Worm (Caenorhabditis elegans) whole organism, L4 larva: ENCODE data around the gene F14F9.8.

Experiments
- F26F4.8 ChIP-seq: fragments of 200-800 bp; sonication (Bioruptor generic); conservative IDR thresholded peaks from 2 replicates; pipeline ENCODE4 v1.3.6; 2022; ENCODE audit warnings: missing genetic modification characterization, missing compliant biosample characterization
- F44E2.7 ChIP-seq: fragments of 200-800 bp; sonication (Bioruptor generic); IDR thresholded peaks from 2 replicates; pipeline ENCODE4 v2.1.2; 2022; ENCODE audit warnings: missing genetic modification characterization, missing compliant biosample characterization
- F49E8.2 ChIP-seq: sonication (generic microtip); optimal IDR thresholded peaks from 2 replicates; lab custom pipeline; 2016; ENCODE audit warnings: missing compliant biosample characterization, mild to moderate bottlenecking, missing genetic modification characterization, borderline replicate concordance
- T20F7.1 ChIP-seq: fragments of 200-800 bp; sonication (Bioruptor generic); optimal IDR thresholded peaks from 2 replicates; lab custom pipeline; 2018; ENCODE audit warnings: mild to moderate bottlenecking, missing genetic modification characterization, missing compliant biosample characterization
- T26A8.4 ChIP-seq: fragments of 200-800 bp; sonication (Bioruptor generic); IDR thresholded peaks from 2 replicates; pipeline ENCODE4 v1.3.6; 2022; ENCODE audit warnings: missing genetic modification characterization, missing compliant biosample characterization
- Y75B8A.6 ChIP-seq: fragments of 200-800 bp; sonication (Bioruptor generic); IDR thresholded peaks from 2 replicates; pipeline ENCODE4 v1.3.6; 2022; ENCODE audit warnings: missing genetic modification reagents, missing genetic modification characterization, missing compliant biosample characterization
- aly-2 ChIP-seq: sonication (generic microtip); optimal IDR thresholded peaks from 2 replicates; lab custom pipeline; 2018; ENCODE audit warnings: missing biosample characterization, missing genetic modification characterization
- ama-1 ChIP-seq: fragments of 150-350 bp; optimal IDR thresholded peaks from 2 replicates; lab custom pipeline; 2014; ENCODE audit warnings: inconsistent platforms, mixed read lengths
- ceh-20 ChIP-seq: fragments of 200-800 bp; sonication (Bioruptor generic); IDR thresholded peaks from 2 replicates; pipeline ENCODE4 v1.3.6; 2022; ENCODE audit warnings: missing genetic modification reagents, missing genetic modification characterization, missing compliant biosample characterization
- ceh-28 ChIP-seq: fragments of 150-350 bp; optimal IDR thresholded peaks from 2 replicates; lab custom pipeline; 2014; ENCODE audit warnings: missing biosample characterization, missing genetic modification reagents, missing genetic modification characterization
- ceh-32 ChIP-seq: sonication (generic microtip); optimal IDR thresholded peaks from 2 replicates; lab custom pipeline; 2016; ENCODE audit warnings: mild to moderate bottlenecking, missing genetic modification characterization, missing compliant biosample characterization; ENCODE audit not compliant: poor library complexity
- ceh-62 ChIP-seq: sonication (generic microtip); optimal IDR thresholded peaks from 2 replicates; lab custom pipeline; 2017; ENCODE audit warnings: missing biosample characterization, missing genetic modification characterization
- ces-1 ChIP-seq: fragments of 150-350 bp; sonication (generic microtip); optimal IDR thresholded peaks from 4 replicates; lab custom pipeline; 2014; ENCODE audit warnings: missing biosample characterization, missing genetic modification reagents, missing genetic modification characterization
- daf-19 ChIP-seq: fragments of 200-800 bp; sonication (Bioruptor generic); conservative IDR thresholded peaks from 2 replicates; pipeline ENCODE4 v1.3.6; 2022; ENCODE audit warnings: missing genetic modification characterization, missing compliant biosample characterization
- dmd-8 ChIP-seq: fragments of 200-800 bp; sonication (Bioruptor generic); IDR thresholded peaks from 2 replicates; pipeline ENCODE4 v1.3.6; 2022; ENCODE audit warnings: missing genetic modification characterization, missing compliant biosample characterization
- dmd-9 ChIP-seq: fragments of 200-800 bp; sonication (Bioruptor generic); IDR thresholded peaks from 2 replicates; pipeline ENCODE4 v1.3.6; 2022; ENCODE audit warnings: missing genetic modification reagents, missing genetic modification characterization, missing compliant biosample characterization
- dpl-1 ChIP-seq: fragments of 150-350 bp; optimal IDR thresholded peaks from 2 replicates; lab custom pipeline; 2014; ENCODE audit warnings: missing biosample characterization, missing genetic modification reagents, missing genetic modification characterization
- dve-1 ChIP-seq: sonication (generic microtip); optimal IDR thresholded peaks from 2 replicates; lab custom pipeline; 2017; ENCODE audit warnings: antibody characterized with exemption, mild to moderate bottlenecking, missing genetic modification characterization, missing compliant biosample characterization; ENCODE audit not compliant: insufficient read depth
- fos-1 ChIP-seq: fragments of 150-350 bp; optimal IDR thresholded peaks from 2 replicates; lab custom pipeline; 2014; ENCODE audit warnings: missing biosample characterization, missing genetic modification characterization
- hif-1 ChIP-seq, 2 experiments: sonication (generic microtip); optimal IDR thresholded peaks; 2 replicates each; lab custom pipeline; 2016 to 2017; ENCODE audit warnings: missing compliant biosample characterization in 2 of 2, missing genetic modification characterization in 2 of 2, missing genetic modification reagents in 2 of 2, missing genotype in 2 of 2, mild to moderate bottlenecking in 1 of 2
- lim-7 ChIP-seq: fragments of 200-800 bp; sonication (Bioruptor generic); IDR thresholded peaks from 2 replicates; pipeline ENCODE4 v1.3.6; 2022; ENCODE audit warnings: missing genetic modification characterization, missing compliant biosample characterization
- lin-13 ChIP-seq: fragments of 150-350 bp; optimal IDR thresholded peaks from 2 replicates; lab custom pipeline; 2014; ENCODE audit warnings: missing biosample characterization, missing genetic modification reagents, missing genetic modification characterization
- lin-15B ChIP-seq: fragments of 150-350 bp; sonication (generic microtip); optimal IDR thresholded peaks from 3 replicates; lab custom pipeline; 2014; ENCODE audit warnings: missing biosample characterization, missing genetic modification characterization
- lir-3 ChIP-seq: sonication (generic microtip); optimal IDR thresholded peaks from 2 replicates; lab custom pipeline; 2016; ENCODE audit warnings: mild to moderate bottlenecking, missing genetic modification characterization, missing compliant biosample characterization
- mdl-1 ChIP-seq, 2 experiments: fragments of 150-350 bp in 1 of 2; sonication (generic microtip) in 1 of 2; optimal IDR thresholded peaks; 2 replicates each; lab custom pipeline; 2014 to 2017; ENCODE audit warnings: missing biosample characterization in 2 of 2, missing genetic modification characterization in 2 of 2
- mep-1 ChIP-seq: fragments of 150-350 bp; sonication (generic microtip); optimal IDR thresholded peaks from 3 replicates; lab custom pipeline; 2014; ENCODE audit warnings: missing biosample characterization, missing genetic modification characterization
- mxl-2 ChIP-seq: fragments of 200-800 bp; sonication (Bioruptor generic); conservative IDR thresholded peaks from 2 replicates; pipeline ENCODE4 v1.3.6; 2022; ENCODE audit warnings: missing genetic modification reagents, missing genetic modification characterization, missing compliant biosample characterization
- nhr-102 ChIP-seq: sonication (generic microtip); optimal IDR thresholded peaks from 2 replicates; lab custom pipeline; 2016; ENCODE audit warnings: mild to moderate bottlenecking, missing genetic modification characterization, moderate library complexity, missing compliant biosample characterization
- nhr-237 ChIP-seq: sonication (generic microtip); optimal IDR thresholded peaks from 2 replicates; lab custom pipeline; 2017; ENCODE audit warnings: missing biosample characterization, missing genetic modification characterization
- nhr-42 ChIP-seq: fragments of 200-800 bp; sonication (Bioruptor generic); IDR thresholded peaks from 2 replicates; pipeline ENCODE4 v1.3.6; 2022; ENCODE audit warnings: missing genetic modification characterization, missing compliant biosample characterization
- php-3 ChIP-seq: fragments of 200-800 bp; sonication (Bioruptor generic); IDR thresholded peaks from 2 replicates; pipeline ENCODE4 v1.3.6; 2022; ENCODE audit warnings: missing genetic modification reagents, missing genetic modification characterization, missing compliant biosample characterization
- pqm-1 ChIP-seq: sonication (generic microtip); optimal IDR thresholded peaks from 2 replicates; lab custom pipeline; 2017; ENCODE audit warnings: missing biosample characterization, missing genetic modification characterization
- skn-1 ChIP-seq: fragments of 150-350 bp; optimal IDR thresholded peaks from 2 replicates; lab custom pipeline; 2014; ENCODE audit warnings: missing biosample characterization, missing genetic modification characterization
- snpc-1.2 ChIP-seq: fragments of 200-800 bp; sonication (Bioruptor generic); IDR thresholded peaks from 2 replicates; pipeline ENCODE4 v1.3.6; 2022; ENCODE audit warnings: missing genetic modification reagents, missing genetic modification characterization, missing compliant biosample characterization
- spr-3 ChIP-seq: fragments of 200-800 bp; sonication (Bioruptor generic); optimal IDR thresholded peaks from 2 replicates; lab custom pipeline; 2018; ENCODE audit warnings: mild to moderate bottlenecking, missing genetic modification characterization, missing compliant biosample characterization
- unc-130 ChIP-seq: sonication (generic microtip); optimal IDR thresholded peaks from 2 replicates; lab custom pipeline; 2016; ENCODE audit warnings: missing genetic modification reagents, missing genetic modification characterization, missing compliant biosample characterization
- zfp-2 ChIP-seq: sonication (generic microtip); optimal IDR thresholded peaks from 2 replicates; lab custom pipeline; 2016; ENCODE audit warnings: mild to moderate bottlenecking, missing genetic modification characterization, missing compliant biosample characterization
- zip-2 ChIP-seq: fragments of 150-350 bp; optimal IDR thresholded peaks from 2 replicates; lab custom pipeline; 2014; ENCODE audit warnings: missing biosample characterization, missing genetic modification characterization

Gene F14F9.8

DNA sequence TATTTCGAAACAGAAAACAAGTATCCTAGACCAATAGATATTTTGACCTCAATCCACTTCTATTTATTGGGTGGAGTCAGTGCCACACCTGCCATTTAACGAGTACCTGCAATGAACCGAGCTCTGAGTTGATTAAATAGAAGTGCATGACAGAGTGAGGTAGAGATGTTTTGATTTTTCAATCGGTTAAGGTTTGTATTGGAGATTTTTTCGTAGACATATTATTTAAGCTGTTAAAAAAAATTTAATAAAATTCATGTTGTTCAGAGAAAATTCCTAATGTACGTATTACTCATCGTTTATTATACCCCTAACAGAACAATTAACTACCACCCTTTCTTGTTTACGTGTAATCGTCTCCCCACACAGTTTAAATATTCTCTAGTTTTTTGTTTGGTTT, 25.4 kb downstream of the F14F9.8 start, which contains the start of gene srx-38:
srx-38 (minus strand) TSS at position 101 of the 400 bp plus-strand sequence.
- TF ChIP-seq zip-2 (tag; lab: Kevin White, UChicago) (no peak), nhr-102 (tag; lab: Kevin White, UChicago) (no peak), snpc-1.2 (no peak), lir-3 (tag; lab: Kevin White, UChicago) (no peak), zfp-2 (tag; lab: Kevin White, UChicago) (no peak), php-3 (GFP tag; lab: Robert Waterston, UW) (no peak), ceh-32 (tag; lab: Kevin White, UChicago) (no peak), nhr-237 (tag; lab: Kevin White, UChicago) (no peak), dpl-1 (GFP tag; lab: Kevin White, UChicago) (no peak), lin-13 (no peak), hif-1 (tag; optimal IDR thresholded peaks at IDR 0.05; lab: Kevin White, UChicago) (no peak), F26F4.8 (GFP tag; lab: Robert Waterston, UW) (no peak), dmd-9 (no peak), unc-130 (GFP tag; lab: Kevin White, UChicago) (no peak), daf-19 (GFP tag; lab: Robert Waterston, UW) (no peak)
- TF ChIP-seq, all 104 proteins: peak for 0

DNA sequence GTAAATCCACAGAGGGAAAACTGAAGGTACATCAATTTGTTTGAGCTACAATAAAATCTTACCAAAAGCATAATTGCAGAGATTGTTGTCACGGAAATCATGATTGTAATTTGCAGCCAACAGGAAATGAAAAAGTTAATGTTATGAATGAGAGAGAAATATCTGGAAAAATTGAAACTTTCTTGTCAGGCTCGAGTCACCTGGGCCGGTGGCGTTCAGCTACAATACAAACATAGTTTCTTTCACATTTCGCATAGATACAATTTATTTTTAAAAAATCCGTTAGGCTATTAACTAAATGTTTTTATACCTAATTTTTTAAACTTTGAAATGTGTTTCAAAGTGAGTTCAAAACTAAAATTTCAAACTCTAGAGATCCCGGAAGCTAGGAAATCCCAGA, 27.5 kb downstream of the F14F9.8 start, which contains the start of gene srx-39:
srx-39 (minus strand) TSS at position 101 of the 400 bp plus-strand sequence.
- no peak for TF ChIP-seq ces-1 (GFP tag; lab: Kevin White, UChicago)
- TF ChIP-seq skn-1 (tag; lab: Kevin White, UChicago): no peak
- no peak for TF ChIP-seq T20F7.1 (GFP tag; lab: Kevin White, UChicago)
- TF ChIP-seq spr-3 (GFP tag; lab: Kevin White, UChicago): no peak
- TF ChIP-seq dve-1 (tag; lab: Kevin White, UChicago): no peak
- no peak for TF ChIP-seq nhr-42
- no peak for TF ChIP-seq F44E2.7 (GFP tag; lab: Robert Waterston, UW)
- no peak for TF ChIP-seq ama-1 (lab: Kevin White, UChicago)
- TF ChIP-seq hif-1 (tag; optimal IDR thresholded peaks at IDR 0.05; lab: Kevin White, UChicago): no peak
- no peak for TF ChIP-seq Y75B8A.6 (GFP tag; lab: Robert Waterston, UW)
- no peak for TF ChIP-seq ceh-62 (tag; lab: Kevin White, UChicago)
- no peak for TF ChIP-seq fos-1 (tag; lab: Kevin White, UChicago)
- TF ChIP-seq lin-15B (tag; lab: Kevin White, UChicago): no peak
- TF ChIP-seq snpc-1.2: no peak
- no peak for TF ChIP-seq ceh-28 (tag; lab: Kevin White, UChicago)

DNA sequence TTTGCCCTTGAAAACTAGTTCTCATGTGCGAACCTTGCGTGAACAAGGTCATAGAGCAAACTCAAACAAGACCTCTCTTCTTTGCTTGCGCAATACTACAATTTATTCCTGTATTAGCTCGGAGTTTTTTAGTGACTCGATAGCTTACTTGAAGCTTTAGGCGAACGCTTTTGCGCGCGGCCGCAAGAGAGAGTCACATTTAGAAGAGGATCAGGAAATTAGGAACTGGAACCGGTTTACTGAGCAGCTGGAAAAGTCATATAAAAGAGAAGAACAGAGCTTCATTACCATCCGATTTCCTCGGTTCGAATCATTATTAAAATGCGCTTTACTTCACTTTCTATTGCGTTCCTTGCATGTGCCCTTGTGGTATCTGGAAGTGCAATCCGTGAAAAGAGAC, 28.2 kb downstream of the F14F9.8 start, which contains the start of gene abu-15:
abu-15 (plus strand) TSS at position 301 of the 400 bp plus-strand sequence.
- TF ChIP-seq lim-7 (0 out of 2 replicates have a peak, but pooled peaks have one; percentile 8), mdl-1 (tag; optimal IDR thresholded peaks at IDR 0.05; lab: Kevin White, UChicago) (no peak)

DNA sequence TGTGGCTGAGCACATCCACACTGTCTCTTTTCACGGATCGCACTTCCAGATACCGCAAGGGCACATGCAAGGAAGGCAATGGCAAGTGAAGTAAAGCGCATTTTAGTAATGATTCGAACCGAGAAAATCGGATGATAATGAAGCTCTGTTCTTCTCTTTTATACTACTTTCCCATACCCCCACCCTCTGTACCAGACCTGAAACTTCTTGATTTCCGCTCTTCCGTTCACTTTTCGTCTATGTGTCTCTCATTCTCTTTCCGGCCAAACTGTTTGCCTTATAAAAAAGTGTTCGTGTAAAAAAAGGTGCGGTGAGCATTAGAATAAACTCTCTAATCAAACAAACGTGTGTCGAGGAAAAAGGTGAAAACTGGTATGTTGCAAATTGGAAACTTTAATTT, 31.7 kb downstream of the F14F9.8 start, which contains the start of gene abu-6:
abu-6 (minus strand) TSS at position 101 of the 400 bp plus-strand sequence.
- TF ChIP-seq ceh-62 (tag; lab: Kevin White, UChicago) (no peak), dmd-8 (GFP tag; lab: Robert Waterston, UW) (no peak), lin-15B (tag; lab: Kevin White, UChicago) (no peak), spr-3 (GFP tag; lab: Kevin White, UChicago) (no peak), aly-2 (tag; lab: Kevin White, UChicago) (no peak), mep-1 (tag; lab: Kevin White, UChicago) (no peak), ceh-20 (GFP tag; lab: Robert Waterston, UW) (no peak), mxl-2 (GFP tag; lab: Robert Waterston, UW) (no peak), F49E8.2 (tag; lab: Kevin White, UChicago) (no peak), pqm-1 (no peak), dve-1 (tag; lab: Kevin White, UChicago) (no peak), T26A8.4 (GFP tag; lab: Robert Waterston, UW) (no peak)
